Worm (Caenorhabditis elegans): Measurements from ENCODE around the gene T27A8.3.

DNA sequence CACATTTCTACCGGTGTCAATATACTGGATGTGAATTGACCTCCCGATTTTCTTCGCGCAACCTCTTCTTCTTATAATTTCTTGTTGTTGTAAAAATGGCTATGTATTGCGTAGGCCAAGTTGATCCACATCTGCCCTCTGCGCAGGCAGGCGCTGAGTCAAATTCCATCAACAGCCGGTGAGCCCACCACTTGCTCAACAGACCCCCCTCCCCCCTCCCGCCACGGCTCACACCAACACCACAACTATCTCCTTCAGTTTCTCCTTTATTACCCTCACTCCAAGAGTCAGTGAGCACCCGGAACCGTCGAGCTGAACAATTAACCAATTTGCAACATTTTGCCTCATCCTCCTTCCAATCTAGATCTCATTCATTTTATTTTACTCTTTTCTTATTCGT is 18.2 kb upstream of the T27A8.3 start:
- TF ChIP-seq nfya-2 (GFP tag; IDR thresholded peaks at IDR 0.05), result no peak
- TF ChIP-seq let-607 (tag; optimal IDR thresholded peaks at IDR 0.05), result no peak
- TF ChIP-seq tbp1 (GFP tag; optimal IDR thresholded peaks at IDR 0.05), result no peak
- TF ChIP-seq ztf-18 (tag; optimal IDR thresholded peaks at IDR 0.05), result no peak
- TF ChIP-seq lin-54 (GFP tag; optimal IDR thresholded peaks at IDR 0.05), result no peak
- no peak for TF ChIP-seq nfya-1 (tag; optimal IDR thresholded peaks at IDR 0.05; ENCODE audit: borderline replicate concordance, insufficient read depth)
- TF ChIP-seq K12H6.12 (tag; optimal IDR thresholded peaks at IDR 0.05), result no peak
- TF ChIP-seq ztf-22 (GFP tag; optimal IDR thresholded peaks at IDR 0.05), result no peak
- no peak for TF ChIP-seq zim-3 (tag; optimal IDR thresholded peaks at IDR 0.05)
- TF ChIP-seq pbrm-1 (GFP tag; IDR thresholded peaks at IDR 0.05), result no peak
